Fruit fly (Drosophila melanogaster): ENCODE data around the gene by.

by gene

DNA sequence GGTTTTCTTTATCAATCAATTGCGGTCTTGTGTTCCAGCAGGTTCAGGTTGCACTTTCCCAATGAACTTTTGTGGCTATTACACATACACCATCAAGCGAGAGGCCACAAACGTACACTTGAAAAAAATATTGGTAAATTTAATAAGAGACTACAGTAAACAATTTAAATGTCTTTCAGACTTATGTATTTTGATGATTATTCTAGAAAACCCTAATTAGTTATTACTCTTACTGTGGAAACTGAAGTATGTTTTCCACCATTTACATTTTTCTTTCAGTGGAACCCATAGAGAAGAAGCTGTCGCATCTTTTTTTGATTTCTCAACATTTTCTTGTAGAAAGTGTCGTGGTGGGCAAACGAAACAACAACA is 1.3 kb upstream of the by start (continued):
- TF ChIP-seq Vsx1 (GFP tag; optimal IDR thresholded peaks at IDR 0.05) (peak; percentile 72), CG4282 (GFP tag; optimal IDR thresholded peaks at IDR 0.05) (peak; percentile 51), CG7556 (GFP tag; optimal IDR thresholded peaks at IDR 0.05) (peak; percentile 92), CG2889 (GFP tag; IDR thresholded peaks at IDR 0.05) (peak; percentile 84), Sry-δ (GFP tag; optimal IDR thresholded peaks at IDR 0.05) (peak; percentile 64), az2 (GFP tag; optimal IDR thresholded peaks at IDR 0.05) (peak; percentile 96), CG8089 (GFP tag; optimal IDR thresholded peaks at IDR 0.05) (peak; percentile 88), prd (optimal IDR thresholded peaks at IDR 0.05) (no peak), prd (GFP tag; IDR thresholded peaks at IDR 0.05) (peak; percentile 93), CG10274 (GFP tag; optimal IDR thresholded peaks at IDR 0.05) (peak; percentile 61), CG12104 (GFP tag; optimal IDR thresholded peaks at IDR 0.05) (peak; percentile 81), pum (GFP tag; optimal IDR thresholded peaks at IDR 0.05) (peak; percentile 94), CG11504 (tag; optimal IDR thresholded peaks at IDR 0.05) (peak; percentile 96), Dp (GFP tag; optimal IDR thresholded peaks at IDR 0.05) (no peak), emc (GFP tag; optimal IDR thresholded peaks at IDR 0.05) (peak; percentile 86), lov (optimal IDR thresholded peaks at IDR 0.05) (no peak), lov (GFP tag; IDR thresholded peaks at IDR 0.05) (peak; percentile 89; the same call in 2 of the 3 replicates), hbn (GFP tag; IDR thresholded peaks at IDR 0.05; ENCODE audit: partially characterized antibody) (no peak), CG7786 (GFP tag; optimal IDR thresholded peaks at IDR 0.05) (peak; percentile 89), Oaz (GFP tag; IDR thresholded peaks at IDR 0.05) (peak; percentile 73), Side (GFP tag; optimal IDR thresholded peaks at IDR 0.05) (peak; percentile 87), grn (GFP tag; optimal IDR thresholded peaks at IDR 0.05) (no peak), dati (GFP tag; IDR thresholded peaks at IDR 0.05) (peak; percentile 80), CG17359 (tag; optimal IDR thresholded peaks at IDR 0.05) (peak; percentile 97), gro (GFP tag; optimal IDR thresholded peaks at IDR 0.05) (peak; percentile 88), Hr3 (GFP tag; optimal IDR thresholded peaks at IDR 0.05) (peak; percentile 92), B-H1 (GFP tag; IDR thresholded peaks at IDR 0.05) (peak; percentile 86), Elba2 (GFP tag; optimal IDR thresholded peaks at IDR 0.05) (no peak), ab (GFP tag; optimal IDR thresholded peaks at IDR 0.05) (peak; percentile 50), CG14710 (tag; optimal IDR thresholded peaks at IDR 0.05) (peak; percentile 92), Taf1 (GFP tag; IDR thresholded peaks at IDR 0.05) (peak; percentile 63; the same call in 1 of the 2 replicates), btn (GFP tag; optimal IDR thresholded peaks at IDR 0.05) (peak; percentile 87), CG31224 (GFP tag; IDR thresholded peaks at IDR 0.05) (peak; percentile 74), mirr (GFP tag; optimal IDR thresholded peaks at IDR 0.05) (no peak), CG12769 (tag; optimal IDR thresholded peaks at IDR 0.05) (peak; percentile 76), zfh2 (GFP tag; optimal IDR thresholded peaks at IDR 0.05) (peak; percentile 70), klu (GFP tag; IDR thresholded peaks at IDR 0.05) (peak; percentile 70), pzg (GFP tag; optimal IDR thresholded peaks at IDR 0.05) (no peak), ftz-f1 (GFP tag; optimal IDR thresholded peaks at IDR 0.05) (no peak), CG10462 (GFP tag; optimal IDR thresholded peaks at IDR 0.05) (peak; percentile 83), danr (GFP tag; IDR thresholded peaks at IDR 0.05) (peak; percentile 82), CG8388 (GFP tag; optimal IDR thresholded peaks at IDR 0.05) (peak; percentile 96), abd-A (tag; optimal IDR thresholded peaks at IDR 0.05) (no peak), da (GFP tag; optimal IDR thresholded peaks at IDR 0.05) (peak; percentile 82), ewg (GFP tag; optimal IDR thresholded peaks at IDR 0.05) (peak; percentile 91), schlank (tag; optimal IDR thresholded peaks at IDR 0.05) (peak; percentile 67), MESR4 (GFP tag; optimal IDR thresholded peaks at IDR 0.05) (peak; percentile 16), CG11398 (GFP tag; optimal IDR thresholded peaks at IDR 0.05) (peak; percentile 94), bcd (GFP tag; optimal IDR thresholded peaks at IDR 0.05) (peak; percentile 82), Hand (GFP tag; optimal IDR thresholded peaks at IDR 0.05) (peak; percentile 71), Hmr (GFP tag; optimal IDR thresholded peaks at IDR 0.05) (peak; percentile 85), CG4360 (GFP tag; IDR thresholded peaks at IDR 0.05) (no peak)
